Worm (Caenorhabditis elegans): ENCODE results near the gene C45B11.9.

DNA sequence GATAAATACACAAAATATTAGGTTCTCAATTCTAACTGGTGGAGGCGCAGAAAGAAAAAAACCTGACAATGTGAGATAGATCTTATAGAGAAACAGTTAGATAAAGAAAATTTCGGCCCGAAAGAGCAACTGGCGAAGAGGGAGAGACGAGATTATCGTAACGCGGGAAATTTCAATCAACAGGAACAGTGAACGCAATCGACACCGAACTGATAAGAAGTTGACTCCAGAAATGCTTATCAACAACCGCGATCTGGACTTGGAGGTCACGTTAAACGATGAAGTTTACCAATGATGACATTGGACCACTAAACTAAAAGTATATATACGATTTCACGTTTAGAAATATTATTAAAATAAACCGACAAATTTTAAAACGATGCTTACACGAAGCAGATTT lies 36.3 kb downstream of the C45B11.9 start:
- TF ChIP-seq nhr-76 (tag; optimal IDR thresholded peaks at IDR 0.05) (no peak), ceh-8 (GFP tag; optimal IDR thresholded peaks at IDR 0.05) (no peak), nhr-12 (tag; optimal IDR thresholded peaks at IDR 0.05) (no peak), dpl-1 (GFP tag; optimal IDR thresholded peaks at IDR 0.05) (peak in 1 of 3 experiments; percentile 3), zip-4 (GFP tag; optimal IDR thresholded peaks at IDR 0.05) (no peak), unc-62 (GFP tag; optimal IDR thresholded peaks at IDR 0.05) (no peak), elt-3 (tag; optimal IDR thresholded peaks at IDR 0.05) (peak in 1 of 6 experiments; percentile 21), mdl-1 (tag; optimal IDR thresholded peaks at IDR 0.05) (no peak), ztf-4 (tag; optimal IDR thresholded peaks at IDR 0.05) (no peak), nhr-28 (tag; optimal IDR thresholded peaks at IDR 0.05) (no peak), zag-1 (tag; optimal IDR thresholded peaks at IDR 0.05) (no peak)
